Fruit fly (Drosophila melanogaster) whole organism, embryonic: ENCODE measurements around the gene Cap-D3.

ENCODE experiments used
- Atf6 ChIP-seq: fragments of 200-800 bp; sonication (Bioruptor generic); IDR thresholded peaks from 2 replicates; pipeline ENCODE4 v1.3.6; 2022; ENCODE audit warnings: missing biosample characterization, missing genetic modification characterization
- B-H1 ChIP-seq: fragments of 200-800 bp; sonication (Bioruptor generic); IDR thresholded peaks from 3 replicates; pipeline ENCODE4 v1.3.6; 2022; ENCODE audit warnings: missing biosample characterization, missing genetic modification characterization
- Bgb ChIP-seq: fragments of 200-800 bp; sonication (Bioruptor generic); IDR thresholded peaks from 2 replicates; pipeline ENCODE4 v1.3.6; 2022; ENCODE audit warnings: missing biosample characterization, missing genetic modification characterization; ENCODE audit not compliant: partially characterized antibody
- Blimp-1 ChIP-seq: fragments of 200-800 bp; sonication (Bioruptor generic); optimal IDR thresholded peaks from 3 replicates; lab custom pipeline; 2018; ENCODE audit warnings: missing biosample characterization, missing genetic modification characterization, mild to moderate bottlenecking, moderate library complexity, missing genetic modification reagents
- CG10267 ChIP-seq: fragments of 200-800 bp; sonication (Bioruptor generic); optimal IDR thresholded peaks from 2 replicates; lab custom pipeline; 2018; ENCODE audit warnings: missing biosample characterization, mild to moderate bottlenecking, missing genetic modification characterization, moderate library complexity
- CG13123 ChIP-seq: fragments of 200-800 bp; sonication (Bioruptor generic); optimal IDR thresholded peaks from 2 replicates; lab custom pipeline; 2016; ENCODE audit warnings: missing biosample characterization, missing genetic modification characterization
- CG15011 ChIP-seq: fragments of 200-800 bp; sonication (Bioruptor generic); optimal IDR thresholded peaks from 3 replicates; lab custom pipeline; 2018; ENCODE audit warnings: missing biosample characterization, mild to moderate bottlenecking, missing genetic modification characterization
- CG18764 ChIP-seq: fragments of 200-800 bp; sonication (Bioruptor generic); optimal IDR thresholded peaks from 3 replicates; lab custom pipeline; 2016; ENCODE audit warnings: missing biosample characterization, missing genetic modification characterization
- CG2712 ChIP-seq: fragments of 200-800 bp; optimal IDR thresholded peaks from 3 replicates; lab custom pipeline; 2019; ENCODE audit warnings: missing biosample characterization, mild to moderate bottlenecking, missing genetic modification characterization, moderate library complexity
- CG32767 ChIP-seq: fragments of 200-800 bp; sonication (Bioruptor generic); IDR thresholded peaks from 2 replicates; pipeline ENCODE4 v1.3.6; 2022; ENCODE audit warnings: missing biosample characterization, missing genetic modification characterization
- CG3281 ChIP-seq: fragments of 200-800 bp; sonication (Bioruptor generic); optimal IDR thresholded peaks from 3 replicates; lab custom pipeline; 2017; ENCODE audit warnings: missing biosample characterization, mild to moderate bottlenecking, missing genetic modification characterization
- CG4617 ChIP-seq: fragments of 200-800 bp; sonication (Bioruptor generic); optimal IDR thresholded peaks from 3 replicates; lab custom pipeline; 2016; ENCODE audit warnings: missing biosample characterization, missing genetic modification characterization, borderline replicate concordance
- CG4820 ChIP-seq: fragments of 200-800 bp; sonication (Bioruptor generic); optimal IDR thresholded peaks from 3 replicates; lab custom pipeline; 2016; ENCODE audit warnings: missing biosample characterization, missing genetic modification characterization
- CG5245 ChIP-seq: fragments of 200-800 bp; sonication (Bioruptor generic); optimal IDR thresholded peaks from 3 replicates; lab custom pipeline; 2016; ENCODE audit warnings: missing biosample characterization, missing genetic modification characterization
- CG6813 ChIP-seq: fragments of 200-800 bp; sonication (Bioruptor generic); optimal IDR thresholded peaks from 2 replicates; lab custom pipeline; 2017; ENCODE audit warnings: missing biosample characterization, missing genetic modification characterization, mild to moderate bottlenecking, moderate library complexity, missing genetic modification reagents
- CG6854 ChIP-seq: fragments of 200-800 bp; sonication (Bioruptor generic); optimal IDR thresholded peaks from 3 replicates; lab custom pipeline; 2017; ENCODE audit warnings: missing biosample characterization, mild to moderate bottlenecking, missing genetic modification characterization
- CG8089 ChIP-seq: fragments of 200-800 bp; sonication (Bioruptor generic); optimal IDR thresholded peaks from 3 replicates; lab custom pipeline; 2016; ENCODE audit warnings: missing biosample characterization, missing genetic modification characterization
- CG8388 ChIP-seq: fragments of 200-800 bp; sonication (Bioruptor generic); optimal IDR thresholded peaks from 2 replicates; lab custom pipeline; 2019; ENCODE audit warnings: missing biosample characterization, mild to moderate bottlenecking, missing genetic modification characterization, moderate library complexity
- CG8478 ChIP-seq: fragments of >200 bp; optimal IDR thresholded peaks from 2 replicates; lab custom pipeline; 2018
- CG9876 ChIP-seq: fragments of 200-800 bp; sonication (Bioruptor generic); optimal IDR thresholded peaks from 2 replicates; lab custom pipeline; 2016; ENCODE audit warnings: missing biosample characterization, missing genetic modification characterization
- Camta ChIP-seq: fragments of 200-800 bp; sonication (Bioruptor generic); optimal IDR thresholded peaks from 2 replicates; lab custom pipeline; 2016; ENCODE audit warnings: missing biosample characterization, missing genetic modification characterization
- CrebB ChIP-seq: fragments of 200-800 bp; sonication (Bioruptor generic); optimal IDR thresholded peaks from 3 replicates; lab custom pipeline; 2018; ENCODE audit warnings: missing biosample characterization, mild to moderate bottlenecking, missing genetic modification characterization
- Dref ChIP-seq: fragments of 200-800 bp; sonication (Bioruptor generic); IDR thresholded peaks from 2 replicates; pipeline ENCODE4 v1.3.6; 2022; ENCODE audit warnings: missing biosample characterization, missing genetic modification characterization
- Eip74EF ChIP-seq, 2 experiments: fragments of 200-800 bp in 1 of 2; fragments of >200 bp in 1 of 2; sonication (Bioruptor generic) in 1 of 2; optimal IDR thresholded peaks; 2 replicates each; lab custom pipeline; 2017 to 2019; ENCODE audit warnings: missing biosample characterization in 2 of 2, missing genetic modification characterization in 2 of 2, mild to moderate bottlenecking in 1 of 2, moderate library complexity in 1 of 2
- Elba2 ChIP-seq: fragments of 200-800 bp; sonication (Bioruptor generic); optimal IDR thresholded peaks from 3 replicates; lab custom pipeline; 2016; ENCODE audit warnings: missing biosample characterization, missing genetic modification characterization
- Ets65A ChIP-seq: fragments of 200-800 bp; sonication (Bioruptor generic); peaks from one replicate; lab custom pipeline; 2016; ENCODE audit warnings: missing biosample characterization, missing genetic modification characterization
- Hr78 ChIP-seq, 2 experiments: fragments of 200-800 bp in 1 of 2; fragments of >200 bp in 1 of 2; sonication (Bioruptor generic) in 1 of 2; optimal IDR thresholded peaks; 2 replicates each; lab custom pipeline; 2017 to 2019; ENCODE audit warnings: missing biosample characterization in 2 of 2, missing genetic modification characterization in 2 of 2, mild to moderate bottlenecking in 1 of 2, moderate library complexity in 1 of 2
- Kr ChIP-seq: fragments of 200-800 bp; sonication (Bioruptor generic); optimal IDR thresholded peaks from 2 replicates; lab custom pipeline; 2017; ENCODE audit warnings: missing biosample characterization, mild to moderate bottlenecking, missing genetic modification characterization
- MESR4 ChIP-seq: fragments of 200-800 bp; sonication (Bioruptor generic); optimal IDR thresholded peaks from 2 replicates; lab custom pipeline; 2018; ENCODE audit warnings: missing biosample characterization, mild to moderate bottlenecking, missing genetic modification characterization, moderate library complexity
- NfI ChIP-seq: fragments of 200-800 bp; sonication (Bioruptor generic); optimal IDR thresholded peaks from 3 replicates; lab custom pipeline; 2018; ENCODE audit warnings: missing biosample characterization, mild to moderate bottlenecking, missing genetic modification characterization, moderate library complexity
- Ravus ChIP-seq: fragments of 200-800 bp; sonication (Bioruptor generic); IDR thresholded peaks from 2 replicates; pipeline ENCODE4 v1.3.6; 2022; ENCODE audit warnings: missing biosample characterization, missing genetic modification characterization
- Six4 ChIP-seq: fragments of 200-800 bp; sonication (Bioruptor generic); optimal IDR thresholded peaks from 2 replicates; lab custom pipeline; 2016; ENCODE audit warnings: missing biosample characterization, missing genetic modification characterization
- Ssrp ChIP-seq: fragments of 200-800 bp; sonication (Bioruptor generic); optimal IDR thresholded peaks from 2 replicates; lab custom pipeline; 2018; ENCODE audit warnings: missing biosample characterization, mild to moderate bottlenecking, missing genetic modification characterization, moderate library complexity
- ac ChIP-seq: fragments of 200-800 bp; sonication (Bioruptor generic); optimal IDR thresholded peaks from 3 replicates; lab custom pipeline; 2017; ENCODE audit warnings: missing biosample characterization, mild to moderate bottlenecking, missing genetic modification characterization
- btn ChIP-seq: fragments of 200-800 bp; sonication (Bioruptor generic); optimal IDR thresholded peaks from 2 replicates; lab custom pipeline; 2016; ENCODE audit warnings: missing biosample characterization, missing genetic modification characterization
- chif ChIP-seq, 2 experiments: fragments of 200-800 bp; sonication (Bioruptor generic); optimal IDR thresholded peaks; 3 replicates each; lab custom pipeline; 2016; ENCODE audit warnings: missing biosample characterization in 2 of 2, missing genetic modification characterization in 2 of 2
- chm ChIP-seq: fragments of 200-800 bp; sonication (Bioruptor generic); IDR thresholded peaks from 2 replicates; pipeline ENCODE4 v1.3.6; 2022; ENCODE audit warnings: missing biosample characterization, missing genetic modification characterization
- disco-r ChIP-seq: fragments of 200-800 bp; sonication (Bioruptor generic); optimal IDR thresholded peaks from 2 replicates; lab custom pipeline; 2016; ENCODE audit warnings: missing biosample characterization, missing genetic modification characterization
- en ChIP-seq: fragments of 200-800 bp; sonication (Bioruptor generic); optimal IDR thresholded peaks from 2 replicates; lab custom pipeline; 2016; ENCODE audit warnings: missing biosample characterization, missing genetic modification characterization
- jumu ChIP-seq: fragments of 200-800 bp; sonication (Bioruptor generic); optimal IDR thresholded peaks from 3 replicates; lab custom pipeline; 2016; ENCODE audit warnings: missing biosample characterization, missing genetic modification characterization
- nerfin-2 ChIP-seq: fragments of 200-800 bp; sonication (Bioruptor generic); IDR thresholded peaks from 2 replicates; pipeline ENCODE4 v1.3.6; 2022; ENCODE audit warnings: missing biosample characterization, missing genetic modification characterization; ENCODE audit not compliant: partially characterized antibody
- org-1 ChIP-seq: fragments of 200-800 bp; sonication (Bioruptor generic); optimal IDR thresholded peaks from 2 replicates; lab custom pipeline; 2017; ENCODE audit warnings: missing biosample characterization, missing genetic modification characterization
- pb ChIP-seq: fragments of 200-800 bp; sonication (Bioruptor generic); optimal IDR thresholded peaks from 3 replicates; lab custom pipeline; 2016; ENCODE audit warnings: missing biosample characterization, missing genetic modification characterization
- pita ChIP-seq: fragments of 200-800 bp; sonication (Bioruptor generic); optimal IDR thresholded peaks from 2 replicates; lab custom pipeline; 2017; ENCODE audit warnings: missing biosample characterization, mild to moderate bottlenecking, missing genetic modification characterization
- pzg ChIP-seq: fragments of 200-800 bp; sonication (Bioruptor generic); optimal IDR thresholded peaks from 3 replicates; lab custom pipeline; 2018; ENCODE audit warnings: missing biosample characterization, mild to moderate bottlenecking, missing genetic modification characterization, moderate library complexity
- rib ChIP-seq: fragments of 200-800 bp; sonication (Bioruptor generic); IDR thresholded peaks from 2 replicates; pipeline ENCODE4 v1.3.6; 2022; ENCODE audit warnings: missing biosample characterization, missing genetic modification characterization
- schlank ChIP-seq: fragments of 200-800 bp; sonication (Bioruptor generic); optimal IDR thresholded peaks from 2 replicates; lab custom pipeline; 2018; ENCODE audit warnings: missing biosample characterization, mild to moderate bottlenecking, missing genetic modification characterization
- sr ChIP-seq: fragments of 200-800 bp; sonication (Bioruptor generic); IDR thresholded peaks from 3 replicates; pipeline ENCODE4 v1.3.6; 2022; ENCODE audit warnings: missing biosample characterization, missing genetic modification characterization
- tin ChIP-seq: fragments of 200-800 bp; sonication (Bioruptor generic); optimal IDR thresholded peaks from 3 replicates; lab custom pipeline; 2016; ENCODE audit warnings: missing biosample characterization, missing genetic modification characterization
- wek ChIP-seq: fragments of 200-800 bp; sonication (Bioruptor generic); optimal IDR thresholded peaks from 3 replicates; lab custom pipeline; 2018; ENCODE audit warnings: missing biosample characterization, mild to moderate bottlenecking, missing genetic modification characterization, moderate library complexity

Cap-D3 gene

dm6 chr2L:5496468-5497093 is 29.1 kb upstream of the Cap-D3 start (continued):
- TF ChIP-seq Atf6 (GFP tag; lab: Robert Waterston, UW): peak; percentile 61; the same call in 1 of the 2 replicates
- no peak for TF ChIP-seq Kr (GFP tag; lab: Kevin White, UChicago)
- peak; percentile 34 for TF ChIP-seq CG6813 (GFP tag; lab: Kevin White, UChicago)
- TF ChIP-seq CG32767 (GFP tag; lab: Robert Waterston, UW): 0 out of 2 replicates have a peak, but pooled peaks have one; percentile 40
- TF ChIP-seq CG8478 (lab: Kevin White, UChicago): no peak
- peak; percentile 39 for TF ChIP-seq tin (GFP tag; lab: Kevin White, UChicago)
- no peak for TF ChIP-seq CG15011 (GFP tag; lab: Kevin White, UChicago)
- peak; percentile 58 for TF ChIP-seq Camta (GFP tag; lab: Kevin White, UChicago)
- TF ChIP-seq Ssrp (tag; lab: Kevin White, UChicago): peak; percentile 58
- TF ChIP-seq CG6854 (GFP tag; lab: Kevin White, UChicago): no peak
- peak; percentile 4 for TF ChIP-seq CG18764 (GFP tag; lab: Kevin White, UChicago)
- peak; percentile 34 for TF ChIP-seq jumu (GFP tag; lab: Kevin White, UChicago)
- no peak for TF ChIP-seq pzg (GFP tag; lab: Kevin White, UChicago)
- TF ChIP-seq CG8089 (GFP tag; lab: Kevin White, UChicago): no peak
- TF ChIP-seq ac (GFP tag; lab: Kevin White, UChicago): no peak
- TF ChIP-seq Eip74EF (GFP tag; optimal IDR thresholded peaks at IDR 0.05; lab: Kevin White, UChicago): peak in 1 of 2 experiments; percentile 28
- peak; percentile 30 to 73 for TF ChIP-seq chif (GFP tag; optimal IDR thresholded peaks at IDR 0.05; lab: Kevin White, UChicago)
- no peak for TF ChIP-seq schlank
- peak; percentile 61 for TF ChIP-seq CG8388 (GFP tag; lab: Kevin White, UChicago)
- TF ChIP-seq Dref (GFP tag; lab: Robert Waterston, UW): no peak
- peak; percentile 65; the same call in 1 of the 2 replicates for TF ChIP-seq chm (GFP tag; lab: Robert Waterston, UW)
- no peak for TF ChIP-seq pb (GFP tag; lab: Kevin White, UChicago)
- no peak for TF ChIP-seq rib
- no peak for TF ChIP-seq org-1 (GFP tag; lab: Kevin White, UChicago)
- peak; percentile 91 for TF ChIP-seq Ets65A (GFP tag; lab: Kevin White, UChicago)
- TF ChIP-seq Hr78 (GFP tag; optimal IDR thresholded peaks at IDR 0.05; lab: Kevin White, UChicago): no peak
- TF ChIP-seq nerfin-2: no peak
- TF ChIP-seq wek (GFP tag; lab: Kevin White, UChicago): peak; percentile 25
- TF ChIP-seq B-H1 (GFP tag; lab: Robert Waterston, UW): no peak
- TF ChIP-seq CG9876 (GFP tag; lab: Kevin White, UChicago): no peak
- TF ChIP-seq CG13123 (GFP tag; lab: Kevin White, UChicago): no peak
- TF ChIP-seq en: peak; percentile 13
- TF ChIP-seq disco-r (GFP tag; lab: Kevin White, UChicago): no peak
- no peak for TF ChIP-seq MESR4 (GFP tag; lab: Kevin White, UChicago)
- peak; percentile 53 for TF ChIP-seq NfI (GFP tag; lab: Kevin White, UChicago)
- peak; percentile 51 for TF ChIP-seq Six4
- peak; percentile 66 for TF ChIP-seq CG10267 (tag; lab: Kevin White, UChicago)
- TF ChIP-seq Bgb (GFP tag; lab: Robert Waterston, UW): no peak
- peak; percentile 1 for TF ChIP-seq CrebB (tag; lab: Kevin White, UChicago)
- peak; percentile 31 for TF ChIP-seq CG3281 (GFP tag; lab: Kevin White, UChicago)
- no peak for TF ChIP-seq CG4617 (GFP tag; lab: Kevin White, UChicago)
- peak; percentile 52 for TF ChIP-seq CG5245 (GFP tag; lab: Kevin White, UChicago)
- no peak for TF ChIP-seq btn
- TF ChIP-seq Ravus (GFP tag; lab: Robert Waterston, UW): no peak
- TF ChIP-seq CG4820: peak; percentile 51
- peak; percentile 81 for TF ChIP-seq CG2712 (tag; lab: Kevin White, UChicago)
- peak; percentile 76 for TF ChIP-seq Blimp-1
- TF ChIP-seq sr (GFP tag; lab: Robert Waterston, UW): no peak
- TF ChIP-seq pita (GFP tag; lab: Kevin White, UChicago): no peak
- no peak for TF ChIP-seq Elba2 (GFP tag; lab: Kevin White, UChicago)
